Fruit fly (Drosophila melanogaster): ENCODE data around the gene srl.

The srl gene

dm6 chr3R:4428585-4429464 lies at the start of gene srl:
Gene srl, minus strand, starts transcription at chr3R:4429335.
- TF ChIP-seq noc (tag; optimal IDR thresholded peaks at IDR 0.05): no peak

dm6 chr3R:4478220-4479037 lies 49.3 kb upstream of the srl start:
- peak; percentile 59 for TF ChIP-seq noc (tag; optimal IDR thresholded peaks at IDR 0.05)

dm6 chr3R:4476004-4476403 lies 46.9 kb upstream of the srl start:
- no peak for TF ChIP-seq noc (tag; optimal IDR thresholded peaks at IDR 0.05)

dm6 chr3R:4475378-4475777 lies 46.2 kb upstream of the srl start:
- no peak for TF ChIP-seq noc (tag; optimal IDR thresholded peaks at IDR 0.05)

dm6 chr3R:4472694-4472975 lies 43.5 kb upstream of the srl start:
- no peak for TF ChIP-seq noc (tag; optimal IDR thresholded peaks at IDR 0.05)

- no peak for TF ChIP-seq noc (tag; optimal IDR thresholded peaks at IDR 0.05)
Observed at dm6 chr3R:4471846-4472693, 42.9 kb upstream of the srl start.

- TF ChIP-seq noc (tag; optimal IDR thresholded peaks at IDR 0.05): peak; percentile 57
Observed at dm6 chr3R:4471047-4471751, 42.1 kb upstream of the srl start.

dm6 chr3R:4470695-4471046 lies 41.5 kb upstream of the srl start:
- no peak for TF ChIP-seq noc (tag; optimal IDR thresholded peaks at IDR 0.05)

- no peak for TF ChIP-seq noc (tag; optimal IDR thresholded peaks at IDR 0.05)
Observed at dm6 chr3R:4468926-4469325, 39.8 kb upstream of the srl start.

dm6 chr3R:4466894-4467293 lies 37.8 kb upstream of the srl start:
- no peak for TF ChIP-seq noc (tag; optimal IDR thresholded peaks at IDR 0.05)

dm6 chr3R:4462783-4463182 lies 33.6 kb upstream of the srl start, which contains the start of gene CG31522:
Gene CG31522, minus strand, starts transcription at chr3R:4462883.
- no peak for TF ChIP-seq noc (tag; optimal IDR thresholded peaks at IDR 0.05)

- TF ChIP-seq noc (tag; optimal IDR thresholded peaks at IDR 0.05): no peak
Observed at dm6 chr3R:4458272-4458671, 29.1 kb upstream of the srl start.

- TF ChIP-seq noc (tag; optimal IDR thresholded peaks at IDR 0.05): no peak
Observed at dm6 chr3R:4457625-4458024, 28.5 kb upstream of the srl start.

dm6 chr3R:4453213-4453956 lies 24.2 kb upstream of the srl start:
- TF ChIP-seq noc (tag; optimal IDR thresholded peaks at IDR 0.05): no peak
